Fruit fly (Drosophila melanogaster): ENCODE data around the gene Pbp95.
A peak's percentile ranks its signal among the peaks of the same experiment; 100 is the strongest.

Pbp95 gene

DNA sequence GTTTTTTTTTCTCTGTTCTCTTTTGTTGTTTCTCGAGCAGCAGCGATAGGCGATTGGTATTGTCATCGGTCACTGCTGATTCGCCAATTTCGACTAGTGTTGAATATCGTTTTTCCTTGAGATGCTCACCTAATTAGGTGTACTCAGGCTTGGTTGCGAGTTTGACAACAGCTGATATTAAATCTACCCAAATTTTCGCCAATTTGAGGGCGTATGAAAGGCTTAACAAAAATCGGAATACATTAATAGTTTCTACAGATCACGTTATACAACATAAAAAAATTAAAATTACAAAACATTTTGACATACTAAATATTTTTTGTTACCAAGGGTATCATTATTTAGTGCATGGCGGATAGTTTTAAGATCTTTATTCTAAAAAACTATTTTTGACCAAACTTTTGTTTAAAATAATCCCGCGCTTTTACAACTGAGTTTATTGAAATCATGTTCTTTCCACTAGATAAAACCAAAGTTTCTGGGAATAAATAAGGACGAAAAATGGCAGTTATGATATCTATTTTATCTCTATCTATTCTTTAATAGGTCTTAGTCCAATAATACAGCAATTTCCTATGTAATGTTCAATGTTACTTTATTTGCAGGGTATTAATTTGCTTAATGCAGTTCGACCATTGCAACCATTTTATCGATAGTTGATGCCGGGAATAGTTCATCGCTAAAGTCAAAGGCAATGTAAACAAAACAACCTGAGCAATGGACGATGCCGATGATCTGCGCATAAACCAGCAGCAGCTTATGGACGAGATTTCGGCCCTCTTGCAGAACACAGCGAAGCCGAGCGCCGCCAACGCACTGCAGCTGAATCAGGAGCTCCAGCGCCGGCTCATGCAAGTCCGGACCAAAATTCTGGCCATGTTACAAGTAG lies at the start of gene Pbp95, which contains the start of gene CG10435 (continued):
- TF ChIP-seq CG10321 (GFP tag; IDR thresholded peaks at IDR 0.05) = no peak
- no peak for TF ChIP-seq Lpt (GFP tag; optimal IDR thresholded peaks at IDR 0.05)
- 0 out of 3 replicates have a peak, but pooled peaks have one; percentile 6 for TF ChIP-seq ase (GFP tag; IDR thresholded peaks at IDR 0.05)
- no peak for TF ChIP-seq CG3407 (GFP tag; optimal IDR thresholded peaks at IDR 0.05)
- peak; percentile 46 for TF ChIP-seq Dad (GFP tag; optimal IDR thresholded peaks at IDR 0.05)
- TF ChIP-seq NC2α (GFP tag; optimal IDR thresholded peaks at IDR 0.05) = no peak
- TF ChIP-seq hkb (optimal IDR thresholded peaks at IDR 0.05) = no peak
- TF ChIP-seq hkb (GFP tag; IDR thresholded peaks at IDR 0.05) = no peak
- peak; percentile 29 for TF ChIP-seq Side (GFP tag; optimal IDR thresholded peaks at IDR 0.05)
- no peak for TF ChIP-seq Sin3A (optimal IDR thresholded peaks at IDR 0.05)
- peak; percentile 67; the same call in 1 of the 3 replicates for TF ChIP-seq Dbx (GFP tag; IDR thresholded peaks at IDR 0.05)
- no peak for TF ChIP-seq CG7271 (tag; optimal IDR thresholded peaks at IDR 0.05)
- peak; percentile 21 for TF ChIP-seq HHEX (GFP tag; optimal IDR thresholded peaks at IDR 0.05)
- TF ChIP-seq CG10431 (GFP tag; optimal IDR thresholded peaks at IDR 0.05) = no peak
- TF ChIP-seq zfh2 (GFP tag; optimal IDR thresholded peaks at IDR 0.05) = peak; percentile 68
- TF ChIP-seq yki (optimal IDR thresholded peaks at IDR 0.05) = no peak
- peak; percentile 37 for TF ChIP-seq Abd-B (GFP tag; optimal IDR thresholded peaks at IDR 0.05)
- TF ChIP-seq CG14667 (GFP tag; IDR thresholded peaks at IDR 0.05) = 0 out of 2 replicates have a peak, but pooled peaks have one; percentile 26
- no peak for TF ChIP-seq en (GFP tag; optimal IDR thresholded peaks at IDR 0.05)
- TF ChIP-seq nmo (GFP tag; optimal IDR thresholded peaks at IDR 0.05) = peak; percentile 60
- TF ChIP-seq grn (GFP tag; optimal IDR thresholded peaks at IDR 0.05) = no peak
- TF ChIP-seq CG3281 (GFP tag; optimal IDR thresholded peaks at IDR 0.05) = peak; percentile 49
- TF ChIP-seq CG8290 (GFP tag; optimal IDR thresholded peaks at IDR 0.05) = no peak
- TF ChIP-seq CG8290 (tag; optimal IDR thresholded peaks at IDR 0.05) = no peak
- TF ChIP-seq PHDP (tag; optimal IDR thresholded peaks at IDR 0.05) = no peak
- TF ChIP-seq sd (tag; optimal IDR thresholded peaks at IDR 0.05) = no peak
- TF ChIP-seq CG15601 (tag; optimal IDR thresholded peaks at IDR 0.05) = no peak
- no peak for TF ChIP-seq Bteb2 (GFP tag; optimal IDR thresholded peaks at IDR 0.05)
- TF ChIP-seq sr (GFP tag; IDR thresholded peaks at IDR 0.05) = 0 out of 3 replicates have a peak, but pooled peaks have one; percentile 19
- TF ChIP-seq Gug (GFP tag; IDR thresholded peaks at IDR 0.05) = peak; percentile 70; the same call in 2 of the 4 replicates
- TF ChIP-seq wor (GFP tag; IDR thresholded peaks at IDR 0.05) = no peak
- TF ChIP-seq CG2678 (tag; optimal IDR thresholded peaks at IDR 0.05) = no peak
- no peak for TF ChIP-seq Mes4 (GFP tag; optimal IDR thresholded peaks at IDR 0.05)
- no peak for TF ChIP-seq CG13123 (GFP tag; optimal IDR thresholded peaks at IDR 0.05)
- peak; percentile 48; the same call in 1 of the 2 replicates for TF ChIP-seq CG32772 (GFP tag; IDR thresholded peaks at IDR 0.05)
- TF ChIP-seq CG4820 (GFP tag; optimal IDR thresholded peaks at IDR 0.05) = peak; percentile 27
- TF ChIP-seq Camta (GFP tag; optimal IDR thresholded peaks at IDR 0.05) = peak; percentile 52
- TF ChIP-seq wdn (GFP tag; IDR thresholded peaks at IDR 0.05) = no peak
- peak; percentile 38 for TF ChIP-seq Ptx1 (GFP tag; IDR thresholded peaks at IDR 0.05)
- no peak for TF ChIP-seq B-H2 (GFP tag; optimal IDR thresholded peaks at IDR 0.05)
- no peak for TF ChIP-seq tap (tag; optimal IDR thresholded peaks at IDR 0.05)
- no peak for TF ChIP-seq Meics (GFP tag; optimal IDR thresholded peaks at IDR 0.05)
- no peak for TF ChIP-seq CG13894 (tag; optimal IDR thresholded peaks at IDR 0.05)
- TF ChIP-seq hbn (GFP tag; IDR thresholded peaks at IDR 0.05; ENCODE audit: partially characterized antibody) = peak; percentile 75
- no peak for TF ChIP-seq CG6813 (GFP tag; optimal IDR thresholded peaks at IDR 0.05)
- peak; percentile 32 for TF ChIP-seq tx (GFP tag; optimal IDR thresholded peaks at IDR 0.05)
- no peak for TF ChIP-seq CG5180 (GFP tag; optimal IDR thresholded peaks at IDR 0.05)
- peak; percentile 70 for TF ChIP-seq CG6272 (GFP tag; IDR thresholded peaks at IDR 0.05)

All from whole organism, embryonic.